Fruit fly (Drosophila melanogaster) whole organism, wandering third instar larva: Measurements from ENCODE around the gene GstD8.
A peak's percentile ranks its signal among the peaks of the same experiment; 100 is the strongest.

Experiments used
- Abd-B ChIP-seq: fragments of >200 bp; optimal IDR thresholded peaks from 2 replicates; lab custom pipeline; 2017; ENCODE audit warnings: missing biosample characterization, missing genetic modification characterization
- CG32264 ChIP-seq: fragments of 200-800 bp; sonication (Bioruptor generic); optimal IDR thresholded peaks from 2 replicates; lab custom pipeline; 2016; ENCODE audit warnings: missing biosample characterization, missing genetic modification characterization
- Dfd ChIP-seq: fragments of >200 bp; optimal IDR thresholded peaks from 2 replicates; lab custom pipeline; 2017; ENCODE audit warnings: missing biosample characterization, missing genetic modification characterization
- Dif ChIP-seq: fragments of 200-275, 200-300 bp; sonication (Bioruptor generic); optimal IDR thresholded peaks from 2 replicates; lab custom pipeline; 2018; ENCODE audit warnings: missing biosample characterization, missing genetic modification characterization; ENCODE audit not compliant: partially characterized antibody
- GATAd ChIP-seq: sonication (Bioruptor generic); optimal IDR thresholded peaks from 2 replicates; lab custom pipeline; 2016; ENCODE audit warnings: missing biosample characterization, missing genetic modification characterization
- HLH106 ChIP-seq: fragments of 200-800 bp; optimal IDR thresholded peaks from 3 replicates; lab custom pipeline; 2019; ENCODE audit warnings: missing biosample characterization, mild to moderate bottlenecking, missing genetic modification characterization, moderate library complexity
- Hnf4 ChIP-seq: fragments of 200-800 bp; sonication (Bioruptor generic); optimal IDR thresholded peaks from 2 replicates; lab custom pipeline; 2016; ENCODE audit warnings: missing biosample characterization, mild to moderate bottlenecking, missing genetic modification characterization
- Hr78 ChIP-seq: fragments of >200 bp; optimal IDR thresholded peaks from 2 replicates; lab custom pipeline; 2017; ENCODE audit warnings: missing biosample characterization, missing genetic modification characterization
- Hr83 ChIP-seq: fragments of 200-300 bp; sonication (Bioruptor generic); optimal IDR thresholded peaks from 2 replicates; lab custom pipeline; 2016; ENCODE audit warnings: missing biosample characterization, mild to moderate bottlenecking, missing genetic modification characterization, moderate library complexity; ENCODE audit not compliant: poor library complexity, severe bottlenecking
- Myc ChIP-seq: fragments of >200 bp; optimal IDR thresholded peaks from 2 replicates; lab custom pipeline; 2017
- OdsH ChIP-seq: fragments of 200-800 bp; sonication (Bioruptor generic); optimal IDR thresholded peaks from 2 replicates; lab custom pipeline; 2016; ENCODE audit warnings: missing biosample characterization, mild to moderate bottlenecking, missing genetic modification characterization
- Rel ChIP-seq, 2 experiments: fragments of 200-800 bp; sonication (Bioruptor generic) in 1 of 2; optimal IDR thresholded peaks; 2 replicates in 1 of 2; 3 replicates in 1 of 2; lab custom pipeline; 2016 to 2019; ENCODE audit warnings: mild to moderate bottlenecking in 2 of 2, missing biosample characterization in 2 of 2, missing genetic modification characterization in 2 of 2, moderate library complexity in 1 of 2
- Sp1 ChIP-seq: fragments of 200-800 bp; sonication (Bioruptor generic); optimal IDR thresholded peaks from 3 replicates; lab custom pipeline; 2019; ENCODE audit warnings: missing biosample characterization, mild to moderate bottlenecking, missing genetic modification characterization, moderate library complexity
- Vsx2 ChIP-seq: fragments of 200-300, 225-300 bp; sonication (Bioruptor generic); optimal IDR thresholded peaks from 2 replicates; lab custom pipeline; 2018; ENCODE audit warnings: missing biosample characterization, missing genetic modification characterization; ENCODE audit not compliant: partially characterized antibody
- br ChIP-seq: fragments of 200-800 bp; sonication (Bioruptor generic); optimal IDR thresholded peaks from 2 replicates; lab custom pipeline; 2016; ENCODE audit warnings: missing biosample characterization, missing genetic modification characterization
- brk ChIP-seq: fragments of 200-800 bp; sonication (Bioruptor generic); optimal IDR thresholded peaks from 2 replicates; lab custom pipeline; 2016; ENCODE audit warnings: missing biosample characterization, mild to moderate bottlenecking, missing genetic modification characterization
- dl ChIP-seq, 2 experiments: fragments of 175-275, 200-275 bp in 1 of 2; fragments of 200-275 bp in 1 of 2; sonication (Bioruptor generic); optimal IDR thresholded peaks; lab custom pipeline; 2018; ENCODE audit warnings: mild to moderate bottlenecking in 2 of 2, missing biosample characterization in 2 of 2, missing genetic modification characterization in 2 of 2, moderate library complexity in 2 of 2; ENCODE audit not compliant: partially characterized antibody in 2 of 2, insufficient read depth in 1 of 2
- dmrt93B ChIP-seq: fragments of 200-800 bp; sonication (Bioruptor generic); optimal IDR thresholded peaks from 2 replicates; lab custom pipeline; 2018; ENCODE audit warnings: missing biosample characterization, mild to moderate bottlenecking, missing genetic modification characterization
- dsf ChIP-seq: sonication (Bioruptor generic); optimal IDR thresholded peaks from 2 replicates; lab custom pipeline; 2016; ENCODE audit warnings: missing biosample characterization, missing genetic modification characterization, borderline replicate concordance
- ey ChIP-seq: fragments of 200-800 bp; sonication (Bioruptor generic); optimal IDR thresholded peaks from 2 replicates; lab custom pipeline; 2016; ENCODE audit warnings: missing biosample characterization, missing genetic modification characterization
- foxo ChIP-seq, 2 experiments: fragments of 200-800 bp; sonication (Bioruptor generic); optimal IDR thresholded peaks; 2 replicates in 1 of 2; 3 replicates in 1 of 2; lab custom pipeline; 2016 to 2017; ENCODE audit warnings: missing biosample characterization in 2 of 2, missing genetic modification characterization in 2 of 2
- fru ChIP-seq: fragments of 200-800 bp; sonication (Bioruptor generic); optimal IDR thresholded peaks from 3 replicates; lab custom pipeline; 2016; ENCODE audit warnings: missing biosample characterization, mild to moderate bottlenecking, missing genetic modification characterization
- h ChIP-seq: fragments of 200-800 bp; sonication (Bioruptor generic); optimal IDR thresholded peaks from 3 replicates; lab custom pipeline; 2016; ENCODE audit warnings: missing biosample characterization, mild to moderate bottlenecking, missing genetic modification characterization
- jim ChIP-seq: fragments of 175-275, 200-325 bp; sonication (Bioruptor generic); optimal IDR thresholded peaks from 2 replicates; lab custom pipeline; 2016; ENCODE audit warnings: missing biosample characterization, mild to moderate bottlenecking, missing genetic modification characterization
- lola ChIP-seq: fragments of >200 bp; optimal IDR thresholded peaks from 2 replicates; lab custom pipeline; 2017; ENCODE audit warnings: missing biosample characterization, missing genetic modification characterization
- pan ChIP-seq: fragments of >200 bp; optimal IDR thresholded peaks from 2 replicates; lab custom pipeline; 2017
- psq ChIP-seq: fragments of 200-800 bp; sonication (Bioruptor generic); optimal IDR thresholded peaks from 3 replicates; lab custom pipeline; 2017; ENCODE audit warnings: missing biosample characterization, mild to moderate bottlenecking, missing genetic modification characterization, moderate library complexity
- rgr ChIP-seq: fragments of 200-800 bp; sonication (Bioruptor generic); optimal IDR thresholded peaks from 3 replicates; lab custom pipeline; 2016; ENCODE audit warnings: missing biosample characterization, mild to moderate bottlenecking, missing genetic modification characterization
- sage ChIP-seq: fragments of 200-800 bp; sonication (Bioruptor generic); optimal IDR thresholded peaks from 2 replicates; lab custom pipeline; 2016; ENCODE audit warnings: missing biosample characterization, mild to moderate bottlenecking, missing genetic modification characterization
- sv ChIP-seq: fragments of 200-800 bp; sonication (Bioruptor generic); optimal IDR thresholded peaks from 3 replicates; lab custom pipeline; 2016; ENCODE audit warnings: missing biosample characterization, missing genetic modification characterization
- tai ChIP-seq: sonication (Bioruptor generic); optimal IDR thresholded peaks from 2 replicates; lab custom pipeline; 2016; ENCODE audit warnings: missing biosample characterization, missing genetic modification characterization
- usp ChIP-seq: fragments of >200 bp; optimal IDR thresholded peaks from 2 replicates; lab custom pipeline; 2017; ENCODE audit warnings: missing biosample characterization, missing genetic modification characterization
- woc ChIP-seq: sonication (Bioruptor generic); optimal IDR thresholded peaks from 2 replicates; lab custom pipeline; 2016; ENCODE audit warnings: missing biosample characterization, mild to moderate bottlenecking, missing genetic modification characterization

Gene GstD8

DNA sequence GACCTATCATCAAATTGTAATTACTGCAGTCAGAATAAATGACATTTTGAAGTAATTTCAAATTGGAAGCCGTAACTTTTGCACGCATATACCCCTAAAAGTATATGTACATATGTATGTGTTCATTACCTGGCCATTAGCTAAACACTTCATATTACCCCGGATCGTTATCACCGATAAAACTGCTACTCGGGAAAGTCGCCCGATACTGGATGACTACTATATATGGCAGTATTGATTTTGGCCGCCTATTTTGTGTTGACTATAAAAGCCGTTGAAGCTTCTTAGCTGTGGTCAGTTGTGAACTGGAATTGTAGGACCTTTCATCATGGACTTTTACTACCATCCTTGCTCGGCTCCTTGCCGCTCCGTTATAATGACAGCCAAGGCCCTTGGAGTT is at the start of gene GstD8:
TSS of gene GstD8 (plus strand) at position 301 of the 400 bp plus-strand sequence.
- TF ChIP-seq tai (GFP tag; lab: Kevin White, UChicago) (no peak), Vsx2 (GFP tag; lab: Kevin White, UChicago) (no peak), HLH106 (tag; lab: Kevin White, UChicago) (no peak), psq (no peak), Hnf4 (GFP tag; lab: Kevin White, UChicago) (no peak), CG32264 (GFP tag; lab: Kevin White, UChicago) (no peak), woc (no peak), Dif (GFP tag; lab: Kevin White, UChicago) (no peak), pan (lab: Kevin White, UChicago) (no peak), dl (GFP tag; optimal IDR thresholded peaks at IDR 0.05; lab: Kevin White, UChicago; ENCODE audit: insufficient read depth in 1 of 2, partially characterized antibody in 2 of 2) (no peak), usp (GFP tag; lab: Kevin White, UChicago) (no peak), fru (no peak), jim (no peak), br (no peak), brk (no peak), lola (GFP tag; lab: Kevin White, UChicago) (no peak), dsf (GFP tag; lab: Kevin White, UChicago) (no peak), foxo (GFP tag; optimal IDR thresholded peaks at IDR 0.05; lab: Kevin White, UChicago) (no peak), sv (no peak), Dfd (GFP tag; lab: Kevin White, UChicago) (no peak)
- TF ChIP-seq, all 38 proteins: peak for 0

DNA sequence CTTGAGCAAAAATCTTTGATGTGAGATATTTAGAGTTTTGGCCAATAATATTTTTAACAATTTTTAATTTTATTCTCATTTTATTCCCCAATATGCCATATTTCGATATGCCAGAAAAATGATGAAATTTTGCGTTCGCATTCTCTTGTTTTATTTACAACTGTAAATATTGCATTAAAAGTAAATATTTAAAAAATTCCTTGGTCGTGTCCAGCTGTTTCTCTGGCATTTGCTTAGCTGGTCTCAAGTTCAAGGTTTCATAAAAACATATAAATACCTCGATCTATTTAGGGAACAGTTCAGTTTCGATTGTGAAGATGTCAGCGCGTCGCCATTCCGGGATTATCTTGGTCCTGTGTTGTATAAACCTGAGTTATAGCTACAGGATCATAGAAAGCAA is 38.4 kb upstream of the GstD8 start, which contains the start of gene Sgsf:
TSS of gene Sgsf (plus strand) at position 301 of the 400 bp plus-strand sequence.
- TF ChIP-seq Hnf4 (GFP tag; lab: Kevin White, UChicago) (peak; percentile 19), rgr (GFP tag; lab: Kevin White, UChicago) (peak; percentile 35), GATAd (GFP tag; lab: Kevin White, UChicago) (no peak), h (peak; percentile 63), Sp1 (GFP tag; lab: Kevin White, UChicago) (peak; percentile 17)

DNA sequence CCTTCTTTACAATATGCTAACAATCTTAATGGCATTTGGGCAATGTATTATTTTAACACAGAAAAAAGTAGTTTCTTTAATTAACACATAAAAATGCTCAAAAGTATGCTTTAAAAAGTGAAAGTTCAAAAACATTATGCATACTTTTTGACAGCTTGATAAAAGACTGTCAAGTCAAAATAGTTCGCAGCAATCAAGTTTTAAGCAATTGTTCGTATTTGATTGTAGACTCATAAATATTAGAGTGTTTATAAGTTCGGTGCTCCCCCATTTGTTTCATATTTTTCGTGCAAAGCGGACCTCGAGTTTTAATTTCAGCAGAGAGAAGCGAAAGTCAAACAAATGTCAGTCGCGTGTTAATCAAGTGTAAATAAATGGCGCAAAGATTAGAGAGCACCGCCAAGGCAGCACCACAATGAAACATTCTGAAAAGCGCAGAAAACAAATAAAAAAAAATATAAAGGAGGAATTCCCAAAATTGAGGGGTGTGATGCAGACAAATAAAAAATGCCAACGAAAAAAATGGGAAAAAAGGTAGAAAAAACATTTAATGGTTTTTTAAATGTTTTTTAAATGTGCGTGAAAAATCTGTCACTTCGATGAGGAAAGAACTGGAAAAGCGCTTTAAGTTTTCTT is 34.8 kb upstream of the GstD8 start:
- no peak for TF ChIP-seq Myc (lab: Kevin White, UChicago)
- peak; percentile 36 for TF ChIP-seq dmrt93B
- peak; percentile 9 for TF ChIP-seq br
- peak; percentile 10 for TF ChIP-seq woc
- peak; percentile 15 for TF ChIP-seq psq
- peak; percentile 31 for TF ChIP-seq Sp1 (GFP tag; lab: Kevin White, UChicago)
- TF ChIP-seq sv, result no peak
- peak; percentile 44 for TF ChIP-seq fru
- TF ChIP-seq Hr83, result no peak
- no peak for TF ChIP-seq Rel (GFP tag; optimal IDR thresholded peaks at IDR 0.05; lab: Kevin White, UChicago)
- TF ChIP-seq Rel (tag; optimal IDR thresholded peaks at IDR 0.05; lab: Kevin White, UChicago), result peak; percentile 93
- peak; percentile 46 for TF ChIP-seq HLH106 (tag; lab: Kevin White, UChicago)
- no peak for TF ChIP-seq Abd-B (GFP tag; lab: Kevin White, UChicago)
- no peak for TF ChIP-seq pan (lab: Kevin White, UChicago)
- peak; percentile 20 for TF ChIP-seq OdsH (GFP tag; lab: Kevin White, UChicago)
- TF ChIP-seq brk, result no peak
- no peak for TF ChIP-seq Hr78 (GFP tag; lab: Kevin White, UChicago)
- TF ChIP-seq dsf (GFP tag; lab: Kevin White, UChicago), result no peak
- TF ChIP-seq usp (GFP tag; lab: Kevin White, UChicago), result no peak
- TF ChIP-seq sage (GFP tag; lab: Kevin White, UChicago), result no peak
- TF ChIP-seq h, result peak; percentile 33
- peak; percentile 0 for TF ChIP-seq rgr (GFP tag; lab: Kevin White, UChicago)
- peak in 1 of 2 experiments; percentile 35 for TF ChIP-seq foxo (GFP tag; optimal IDR thresholded peaks at IDR 0.05; lab: Kevin White, UChicago)
- peak; percentile 37 for TF ChIP-seq ey

DNA sequence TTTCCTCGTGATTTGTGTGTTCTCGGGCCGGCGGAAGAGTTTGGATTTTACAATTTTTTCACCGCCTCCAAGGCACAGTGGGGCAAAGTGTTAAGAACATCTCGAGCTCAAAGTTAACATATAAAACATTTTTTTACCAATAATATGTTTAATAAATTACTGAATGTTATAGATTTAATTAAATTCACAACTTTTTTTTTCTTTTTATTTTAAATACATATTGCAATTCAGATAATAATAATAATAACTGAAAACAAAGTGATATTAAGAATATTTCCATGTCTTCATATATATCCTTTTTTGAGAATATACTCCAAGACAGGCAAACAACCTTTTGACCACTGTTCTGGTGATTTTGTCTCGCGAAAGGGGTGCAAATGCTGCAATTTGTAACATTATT is 33.8 kb upstream of the GstD8 start:
- peak in 1 of 2 experiments; percentile 27 for TF ChIP-seq foxo (GFP tag; optimal IDR thresholded peaks at IDR 0.05; lab: Kevin White, UChicago)
- no peak for TF ChIP-seq Hnf4 (GFP tag; lab: Kevin White, UChicago)
